Worm (Caenorhabditis elegans): Measurements from ENCODE around the gene tdpo-1.

DNA sequence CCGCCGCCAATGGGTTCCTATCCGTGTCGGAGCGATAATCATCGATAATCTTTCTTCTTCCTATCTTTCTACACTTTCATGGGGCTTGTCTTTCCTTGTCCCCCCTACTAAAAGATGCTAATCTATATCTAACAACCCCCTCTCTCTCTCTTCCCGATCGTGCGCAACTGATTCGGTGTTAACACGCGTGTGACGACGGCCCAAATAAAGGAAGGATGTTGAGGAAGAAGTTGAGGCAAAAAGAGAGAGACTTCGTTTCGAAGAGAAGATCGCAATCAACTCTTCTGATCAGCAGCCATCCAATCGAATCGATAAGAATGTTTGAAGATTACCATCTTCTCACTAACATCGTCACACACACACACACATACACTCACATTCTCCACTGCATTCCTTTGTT, 48.4 kb upstream of the tdpo-1 start:
- TF ChIP-seq hmg-4 (GFP tag; optimal IDR thresholded peaks at IDR 0.05) (no peak), ceh-13 (GFP tag; optimal IDR thresholded peaks at IDR 0.05) (no peak), ceh-36 (tag; optimal IDR thresholded peaks at IDR 0.05) (no peak), pes-1 (GFP tag; IDR thresholded peaks at IDR 0.05) (no peak), flt-1 (GFP tag; IDR thresholded peaks at IDR 0.05) (no peak), ama-1 (optimal IDR thresholded peaks at IDR 0.05) (no peak)
